Worm (Caenorhabditis elegans): Measurements from ENCODE around the gene srx-90.

DNA sequence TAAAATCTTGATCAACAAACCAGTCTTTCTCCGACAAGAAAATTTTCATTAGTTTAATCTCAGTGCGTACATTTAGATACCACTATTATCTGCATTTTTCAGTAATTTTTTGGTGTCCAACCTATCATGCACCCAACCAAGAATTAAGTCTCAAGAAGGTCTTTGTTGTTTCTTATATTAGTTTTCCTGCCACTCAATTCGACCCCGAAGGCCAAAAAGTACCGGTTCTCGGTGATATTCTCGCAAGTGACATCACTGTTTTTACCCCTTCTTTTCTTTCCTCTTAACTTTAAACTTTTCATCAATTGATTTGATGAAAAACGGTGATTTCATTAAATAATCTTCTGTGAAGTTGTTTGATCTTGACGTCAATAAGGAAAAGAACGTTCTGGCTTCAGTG lies 37.4 kb upstream of the srx-90 start, which contains the start of gene F38B7.2:
- TF ChIP-seq mdl-1 (tag; optimal IDR thresholded peaks at IDR 0.05) (no peak), ceh-16 (tag; optimal IDR thresholded peaks at IDR 0.05) (no peak), egl-27 (tag; optimal IDR thresholded peaks at IDR 0.05) (peak; percentile 28), eor-1 (tag; optimal IDR thresholded peaks at IDR 0.05) (no peak), ceh-82 (tag; optimal IDR thresholded peaks at IDR 0.05) (no peak), unc-62 (GFP tag; optimal IDR thresholded peaks at IDR 0.05) (no peak), fkh-10 (GFP tag; optimal IDR thresholded peaks at IDR 0.05) (no peak)

Data from whole organism, L3 larva.